Fruit fly (Drosophila melanogaster) whole organism, embryonic: Measurements from ENCODE around the gene CG13928.

Experiments used
- Blimp-1 ChIP-seq: fragments of 200-800 bp; sonication (Bioruptor generic); optimal IDR thresholded peaks from 3 replicates; lab custom pipeline; 2018; ENCODE audit warnings: missing biosample characterization, missing genetic modification characterization, mild to moderate bottlenecking, moderate library complexity, missing genetic modification reagents
- CG10321 ChIP-seq: fragments of 200-800 bp; sonication (Bioruptor generic); IDR thresholded peaks from 2 replicates; pipeline ENCODE4 v1.3.6; 2022; ENCODE audit warnings: missing biosample characterization, missing genetic modification characterization
- CG10565 ChIP-seq: fragments of 200-800 bp; sonication (Bioruptor generic); optimal IDR thresholded peaks from 3 replicates; lab custom pipeline; 2016; ENCODE audit warnings: missing biosample characterization, mild to moderate bottlenecking, missing genetic modification characterization
- CG12104 ChIP-seq: fragments of 200-800 bp; sonication (Bioruptor generic); optimal IDR thresholded peaks from 3 replicates; lab custom pipeline; 2016; ENCODE audit warnings: missing biosample characterization, missing genetic modification characterization
- CG12744 ChIP-seq: fragments of 200-800 bp; sonication (Bioruptor generic); optimal IDR thresholded peaks from 2 replicates; lab custom pipeline; 2016; ENCODE audit warnings: missing biosample characterization, missing genetic modification characterization
- CG12942 ChIP-seq: fragments of 200-800 bp; sonication (Bioruptor generic); optimal IDR thresholded peaks from 3 replicates; lab custom pipeline; 2016; ENCODE audit warnings: missing biosample characterization, missing genetic modification characterization
- CG13894 ChIP-seq: fragments of 200-800 bp; sonication (Bioruptor generic); optimal IDR thresholded peaks from 3 replicates; lab custom pipeline; 2018; ENCODE audit warnings: missing biosample characterization, mild to moderate bottlenecking, missing genetic modification characterization, moderate library complexity
- CG15011 ChIP-seq: fragments of 200-800 bp; sonication (Bioruptor generic); optimal IDR thresholded peaks from 3 replicates; lab custom pipeline; 2018; ENCODE audit warnings: missing biosample characterization, mild to moderate bottlenecking, missing genetic modification characterization
- CG15601 ChIP-seq: fragments of 200-800 bp; sonication (Bioruptor generic); optimal IDR thresholded peaks from 3 replicates; lab custom pipeline; 2019; ENCODE audit warnings: missing biosample characterization, mild to moderate bottlenecking, missing genetic modification characterization, moderate library complexity
- CG16779 ChIP-seq: fragments of 200-800 bp; sonication (Bioruptor generic); IDR thresholded peaks from 2 replicates; pipeline ENCODE4 v1.3.6; 2022; ENCODE audit warnings: missing biosample characterization, missing genetic modification characterization
- CG17612 ChIP-seq: fragments of 200-800 bp; sonication (Bioruptor generic); IDR thresholded peaks from 2 replicates; pipeline ENCODE4 v1.3.6; 2022; ENCODE audit warnings: missing biosample characterization, missing genetic modification characterization
- CG2129 ChIP-seq: fragments of 200-800 bp; sonication (Bioruptor generic); IDR thresholded peaks from 2 replicates; pipeline ENCODE4 v1.3.6; 2022; ENCODE audit warnings: missing biosample characterization, missing genetic modification characterization; ENCODE audit not compliant: partially characterized antibody
- CG3407 ChIP-seq: fragments of 200-800 bp; sonication (Bioruptor generic); optimal IDR thresholded peaks from 2 replicates; lab custom pipeline; 2018; ENCODE audit warnings: missing biosample characterization, mild to moderate bottlenecking, missing genetic modification characterization
- CG34224 ChIP-seq: fragments of 200-800 bp; sonication (Bioruptor generic); IDR thresholded peaks from 3 replicates; pipeline ENCODE4 v1.3.6; 2022; ENCODE audit warnings: missing biosample characterization, missing genetic modification characterization; ENCODE audit not compliant: partially characterized antibody
- CG3995 ChIP-seq: fragments of 200-800 bp; sonication (Bioruptor generic); optimal IDR thresholded peaks from 3 replicates; lab custom pipeline; 2016; ENCODE audit warnings: missing biosample characterization, missing genetic modification characterization
- CG4617 ChIP-seq: fragments of 200-800 bp; sonication (Bioruptor generic); optimal IDR thresholded peaks from 3 replicates; lab custom pipeline; 2016; ENCODE audit warnings: missing biosample characterization, missing genetic modification characterization, borderline replicate concordance
- CG4707 ChIP-seq: fragments of 200-800 bp; sonication (Bioruptor generic); optimal IDR thresholded peaks from 2 replicates; lab custom pipeline; 2018; ENCODE audit warnings: missing biosample characterization, mild to moderate bottlenecking, missing genetic modification characterization, moderate library complexity
- CG4820 ChIP-seq: fragments of 200-800 bp; sonication (Bioruptor generic); optimal IDR thresholded peaks from 3 replicates; lab custom pipeline; 2016; ENCODE audit warnings: missing biosample characterization, missing genetic modification characterization
- CG7357 ChIP-seq: fragments of 200-800 bp; sonication (Bioruptor generic); IDR thresholded peaks from 3 replicates; pipeline ENCODE4 v1.3.6; 2022; ENCODE audit warnings: missing biosample characterization, missing genetic modification characterization
- Dbx ChIP-seq: fragments of 200-800 bp; sonication (Bioruptor generic); IDR thresholded peaks from 3 replicates; pipeline ENCODE4 v1.3.6; 2022; ENCODE audit warnings: missing biosample characterization, missing genetic modification characterization
- Ets97D ChIP-seq: fragments of 200-800 bp; sonication (Bioruptor generic); optimal IDR thresholded peaks from 3 replicates; lab custom pipeline; 2016; ENCODE audit warnings: missing biosample characterization, missing genetic modification characterization
- Fer2 ChIP-seq: fragments of 200-800 bp; sonication (Bioruptor generic); optimal IDR thresholded peaks from 2 replicates; lab custom pipeline; 2018; ENCODE audit warnings: missing biosample characterization, mild to moderate bottlenecking, missing genetic modification characterization, moderate library complexity
- Gsc ChIP-seq: fragments of 200-800 bp; sonication (Bioruptor generic); IDR thresholded peaks from 2 replicates; pipeline ENCODE4 v1.3.6; 2022; ENCODE audit warnings: missing biosample characterization, missing genetic modification characterization
- H15 ChIP-seq: fragments of 200-800 bp; sonication (Bioruptor generic); IDR thresholded peaks from 3 replicates; pipeline ENCODE4 v1.3.6; 2022; ENCODE audit warnings: missing biosample characterization, missing genetic modification characterization
- HLH3B ChIP-seq: fragments of 200-800 bp; sonication (Bioruptor generic); IDR thresholded peaks from 2 replicates; pipeline ENCODE4 v1.3.6; 2022; ENCODE audit warnings: missing biosample characterization, missing genetic modification characterization
- Lim3 ChIP-seq: fragments of 200-800 bp; sonication (Bioruptor generic); IDR thresholded peaks from 2 replicates; pipeline ENCODE4 v1.3.6; 2022; ENCODE audit warnings: missing biosample characterization, missing genetic modification characterization
- Spps ChIP-seq: fragments of 200-800 bp; sonication (Bioruptor generic); optimal IDR thresholded peaks from 2 replicates; lab custom pipeline; 2018; ENCODE audit warnings: missing biosample characterization, mild to moderate bottlenecking, missing genetic modification characterization
- Sry-β ChIP-seq: fragments of 200-800 bp; sonication (Bioruptor generic); optimal IDR thresholded peaks from 2 replicates; lab custom pipeline; 2018; ENCODE audit warnings: missing biosample characterization, mild to moderate bottlenecking, missing genetic modification characterization, moderate library complexity
- Trl ChIP-seq, 3 experiments: fragments of >200 bp in 2 of 3; fragments of 200-800 bp in 1 of 3; sonication (Bioruptor generic) in 1 of 3; optimal IDR thresholded peaks; 2 replicates in 1 of 3; 3 replicates in 2 of 3; lab custom pipeline; 2016 to 2017; ENCODE audit warnings: missing biosample characterization in 1 of 3, missing genetic modification characterization in 1 of 3
- Usf ChIP-seq: fragments of 200-800 bp; sonication (Bioruptor generic); optimal IDR thresholded peaks from 2 replicates; lab custom pipeline; 2017; ENCODE audit warnings: missing genotype, missing biosample characterization, missing genetic modification characterization
- YL-1 ChIP-seq: fragments of 200-800 bp; sonication (Bioruptor generic); optimal IDR thresholded peaks from 3 replicates; lab custom pipeline; 2017; ENCODE audit warnings: missing biosample characterization, mild to moderate bottlenecking, missing genetic modification characterization
- ab ChIP-seq: fragments of 200-800 bp; sonication (Bioruptor generic); optimal IDR thresholded peaks from 2 replicates; lab custom pipeline; 2016; ENCODE audit warnings: missing biosample characterization, missing genetic modification characterization
- al ChIP-seq: fragments of 200-800 bp; sonication (Bioruptor generic); IDR thresholded peaks from 2 replicates; pipeline ENCODE4 v1.3.6; 2022; ENCODE audit warnings: missing biosample characterization, missing genetic modification characterization
- amos ChIP-seq: fragments of 200-800 bp; sonication (Bioruptor generic); IDR thresholded peaks from 2 replicates; pipeline ENCODE4 v1.3.6; 2022; ENCODE audit warnings: missing biosample characterization, missing genetic modification characterization; ENCODE audit not compliant: partially characterized antibody
- bab2 ChIP-seq: fragments of 200-800 bp; sonication (Bioruptor generic); optimal IDR thresholded peaks from 2 replicates; lab custom pipeline; 2016; ENCODE audit warnings: missing biosample characterization, missing genetic modification characterization
- chinmo ChIP-seq: fragments of 200-800 bp; sonication (Bioruptor generic); IDR thresholded peaks from 4 replicates; pipeline ENCODE4 v1.3.6; 2022; ENCODE audit warnings: missing biosample characterization, missing genetic modification characterization; ENCODE audit not compliant: partially characterized antibody
- chm ChIP-seq: fragments of 200-800 bp; sonication (Bioruptor generic); IDR thresholded peaks from 2 replicates; pipeline ENCODE4 v1.3.6; 2022; ENCODE audit warnings: missing biosample characterization, missing genetic modification characterization
- chn ChIP-seq: fragments of 200-800 bp; sonication (Bioruptor generic); optimal IDR thresholded peaks from 2 replicates; lab custom pipeline; 2016; ENCODE audit warnings: missing biosample characterization, missing genetic modification characterization
- disco-r ChIP-seq: fragments of 200-800 bp; sonication (Bioruptor generic); optimal IDR thresholded peaks from 2 replicates; lab custom pipeline; 2016; ENCODE audit warnings: missing biosample characterization, missing genetic modification characterization
- dysf ChIP-seq: fragments of 200-800 bp; sonication (Bioruptor generic); IDR thresholded peaks from 3 replicates; pipeline ENCODE4 v1.3.6; 2022; ENCODE audit warnings: missing biosample characterization, missing genetic modification characterization
- fu2 ChIP-seq: fragments of 200-800 bp; sonication (Bioruptor generic); optimal IDR thresholded peaks from 2 replicates; lab custom pipeline; 2016; ENCODE audit warnings: missing biosample characterization, missing genetic modification characterization
- grau ChIP-seq: fragments of 200-800 bp; optimal IDR thresholded peaks from 3 replicates; lab custom pipeline; 2019; ENCODE audit warnings: missing biosample characterization, mild to moderate bottlenecking, missing genetic modification characterization, moderate library complexity
- gsb ChIP-seq: fragments of 200-800 bp; sonication (Bioruptor generic); IDR thresholded peaks from 2 replicates; pipeline ENCODE4 v1.3.6; 2022; ENCODE audit warnings: missing biosample characterization, missing genetic modification characterization
- hth ChIP-seq: fragments of >200 bp; optimal IDR thresholded peaks from 2 replicates; lab custom pipeline; 2017; ENCODE audit warnings: inconsistent platforms
- nerfin-1 ChIP-seq: fragments of 200-800 bp; sonication (Bioruptor generic); optimal IDR thresholded peaks from 3 replicates; lab custom pipeline; 2019; ENCODE audit warnings: missing biosample characterization, mild to moderate bottlenecking, missing genetic modification characterization, moderate library complexity
- ranshi ChIP-seq: fragments of 200-800 bp; sonication (Bioruptor generic); IDR thresholded peaks from 2 replicates; pipeline ENCODE4 v1.3.6; 2022; ENCODE audit warnings: missing biosample characterization, missing genetic modification characterization
- sima ChIP-seq: fragments of 200-800 bp; sonication (Bioruptor generic); optimal IDR thresholded peaks from 2 replicates; lab custom pipeline; 2016; ENCODE audit warnings: missing biosample characterization, missing genetic modification characterization
- unpg ChIP-seq: fragments of 200-800 bp; sonication (Bioruptor generic); optimal IDR thresholded peaks from 3 replicates; lab custom pipeline; 2018; ENCODE audit warnings: missing biosample characterization, mild to moderate bottlenecking, missing genetic modification characterization, moderate library complexity
- vnd ChIP-seq: fragments of 200-800 bp; sonication (Bioruptor generic); IDR thresholded peaks from 3 replicates; pipeline ENCODE4 v1.3.6; 2022; ENCODE audit warnings: missing biosample characterization, missing genetic modification characterization; ENCODE audit not compliant: partially characterized antibody
- yki ChIP-seq: fragments of >200 bp; optimal IDR thresholded peaks from 3 replicates; lab custom pipeline; 2018

CG13928 gene

DNA sequence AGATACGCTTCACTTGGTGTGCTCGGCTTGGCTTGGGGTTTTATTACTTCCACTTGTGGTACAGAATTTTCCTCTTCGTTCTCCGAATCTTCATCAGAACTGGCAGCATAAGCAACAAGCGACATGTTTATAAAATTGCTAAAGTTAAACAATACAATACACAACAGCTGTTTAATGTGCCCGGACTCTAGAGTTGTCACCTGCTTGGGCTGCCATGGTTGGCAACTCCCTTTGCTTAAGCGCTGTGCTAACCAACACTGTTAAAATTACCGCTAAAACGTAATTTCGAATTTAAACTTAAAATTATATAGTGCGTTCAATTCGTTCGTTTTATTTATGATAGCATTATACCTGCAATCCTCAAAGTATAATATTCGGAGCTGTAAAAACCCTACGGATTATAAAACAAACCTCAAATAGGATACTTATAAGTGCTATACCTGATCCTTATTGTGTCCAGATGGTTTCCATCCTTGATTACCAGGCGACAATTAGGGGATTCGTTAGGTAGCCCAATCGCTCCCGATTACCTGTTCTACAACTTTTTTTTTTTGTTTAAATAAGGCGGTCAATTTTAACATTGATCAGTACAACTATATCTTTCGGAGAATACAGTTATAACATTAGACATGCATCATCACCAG lies 19.2 kb upstream of the CG13928 start, which contains the start of the genes CG17249 and Bro (continued):
- TF ChIP-seq bab2 (GFP tag; lab: Kevin White, UChicago) (peak; percentile 14), Blimp-1 (GFP tag; lab: Kevin White, UChicago) (no peak), ab (GFP tag; lab: Kevin White, UChicago) (no peak), Trl (optimal IDR thresholded peaks at IDR 0.05; lab: Kevin White, UChicago) (no peak), Trl (GFP tag; optimal IDR thresholded peaks at IDR 0.05; lab: Kevin White, UChicago) (no peak), HLH3B (no peak), yki (no peak), al (GFP tag; lab: Robert Waterston, UW) (no peak), chn (GFP tag; lab: Kevin White, UChicago) (peak; percentile 42), CG3407 (GFP tag; lab: Kevin White, UChicago) (no peak), CG4707 (GFP tag; lab: Kevin White, UChicago) (no peak), grau (tag; lab: Kevin White, UChicago) (peak; percentile 13), CG12744 (GFP tag; lab: Kevin White, UChicago) (no peak), disco-r (no peak), Ets97D (peak; percentile 78), vnd (GFP tag; lab: Robert Waterston, UW) (0 out of 3 replicates have a peak, but pooled peaks have one; percentile 10), CG15011 (GFP tag; lab: Kevin White, UChicago) (no peak), Sry-β (no peak), Dbx (GFP tag; lab: Robert Waterston, UW) (0 out of 3 replicates have a peak, but pooled peaks have one; percentile 39), dysf (GFP tag; lab: Robert Waterston, UW) (no peak), Spps (no peak), Fer2 (tag; lab: Kevin White, UChicago) (no peak), CG7357 (GFP tag; lab: Robert Waterston, UW) (no peak), unpg (GFP tag; lab: Kevin White, UChicago) (no peak), nerfin-1 (tag; lab: Kevin White, UChicago) (no peak), CG34224 (no peak), chm (GFP tag; lab: Robert Waterston, UW) (no peak), CG3995 (GFP tag; lab: Kevin White, UChicago) (peak; percentile 5), CG13894 (tag; lab: Kevin White, UChicago) (no peak), CG16779 (GFP tag; lab: Robert Waterston, UW) (no peak), H15 (no peak), CG12104 (GFP tag; lab: Kevin White, UChicago) (peak; percentile 18), CG10565 (GFP tag; lab: Kevin White, UChicago) (no peak), CG4820 (no peak), Lim3 (GFP tag; lab: Robert Waterston, UW) (no peak), chinmo (GFP tag; lab: Robert Waterston, UW) (peak; percentile 53; the same call in 1 of the 4 replicates), hth (lab: Kevin White, UChicago) (no peak), CG15601 (tag; lab: Kevin White, UChicago) (no peak), ranshi (no peak), fu2 (peak; percentile 23), YL-1 (GFP tag; lab: Kevin White, UChicago) (peak; percentile 27), sima (GFP tag; lab: Kevin White, UChicago) (no peak), CG4617 (GFP tag; lab: Kevin White, UChicago) (peak; percentile 62), Usf (no peak), CG17612 (GFP tag; lab: Robert Waterston, UW) (no peak), gsb (GFP tag; lab: Robert Waterston, UW) (no peak), amos (GFP tag; lab: Robert Waterston, UW) (peak; percentile 41; the same call in 1 of the 2 replicates), CG10321 (peak; percentile 28; the same call in 1 of the 2 replicates), Gsc (no peak), CG12942 (GFP tag; lab: Kevin White, UChicago) (peak; percentile 9), CG2129 (GFP tag; lab: Robert Waterston, UW) (no peak)
